Worm (Caenorhabditis elegans) whole organism, late embryonic: Measurements from ENCODE around the gene fbxb-20.
"Not testable (repeated sequence)": the region's sequence is repeated elsewhere in the genome, so short reads cannot be mapped to it uniquely, and the experiment has no call there.

Experiments
- ama-1 ChIP-seq: fragments of 150-350 bp; optimal IDR thresholded peaks from 2 replicates; lab custom pipeline; 2014
- lim-6 ChIP-seq: sonication (generic microtip); optimal IDR thresholded peaks from 2 replicates; lab custom pipeline; 2016; ENCODE audit warnings: missing genetic modification characterization, missing compliant biosample characterization
- nhr-11 ChIP-seq: fragments of 150-350 bp; optimal IDR thresholded peaks from 2 replicates; lab custom pipeline; 2014; ENCODE audit warnings: missing biosample characterization, missing genetic modification characterization
- pha-2 ChIP-seq: sonication (generic microtip); optimal IDR thresholded peaks from 2 replicates; lab custom pipeline; 2017; ENCODE audit warnings: mild to moderate bottlenecking, missing genetic modification characterization, missing compliant biosample characterization
- pha-4 ChIP-seq: fragments of 150-350 bp; optimal IDR thresholded peaks from 2 replicates; lab custom pipeline; 2018; ENCODE audit warnings: missing biosample characterization, missing genetic modification reagents, missing genetic modification characterization
- ref-2 ChIP-seq: sonication (generic microtip); optimal IDR thresholded peaks from 2 replicates; lab custom pipeline; 2016; ENCODE audit warnings: missing genetic modification characterization, missing compliant biosample characterization
- rnt-1 ChIP-seq: sonication (generic microtip); optimal IDR thresholded peaks from 2 replicates; lab custom pipeline; 2016; ENCODE audit warnings: missing genetic modification characterization, missing compliant biosample characterization
- sdc-2 ChIP-seq: sonication (generic microtip); optimal IDR thresholded peaks from 2 replicates; lab custom pipeline; 2016; ENCODE audit warnings: missing genotype, missing genetic modification characterization, missing compliant biosample characterization
- sox-4 ChIP-seq: sonication (generic microtip); optimal IDR thresholded peaks from 2 replicates; lab custom pipeline; 2017; ENCODE audit warnings: mild to moderate bottlenecking, missing genetic modification characterization, inconsistent platforms, missing compliant biosample characterization
- unc-86 ChIP-seq: sonication (generic microtip); optimal IDR thresholded peaks from 2 replicates; lab custom pipeline; 2016; ENCODE audit warnings: missing genetic modification characterization, missing compliant biosample characterization

DNA sequence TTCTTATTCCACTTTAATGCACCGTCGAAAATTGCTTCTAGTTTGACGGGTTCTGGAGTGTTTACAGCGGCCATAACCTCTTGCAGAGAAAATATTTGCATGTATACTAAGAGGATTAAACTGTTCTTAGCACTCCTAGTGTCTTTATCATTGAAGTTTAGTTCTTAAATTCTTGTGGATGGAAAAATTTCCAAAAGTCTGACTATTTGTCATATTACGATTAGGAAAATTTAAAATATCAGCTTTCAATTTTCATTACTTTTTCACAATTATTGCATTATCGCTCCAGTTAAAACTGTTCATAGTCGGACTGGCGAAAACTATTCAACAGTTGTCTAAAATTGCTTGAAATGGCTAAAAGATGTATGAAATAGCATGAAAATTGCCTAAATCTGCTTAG lies 10.5 kb upstream of the fbxb-20 start, which contains the start of gene ZC204.13:
- TF ChIP-seq rnt-1 (tag; lab: Kevin White, UChicago); nhr-11; pha-4 (tag; lab: Kevin White, UChicago); lim-6; ref-2; pha-2 (tag; lab: Kevin White, UChicago); unc-86 (tag; lab: Kevin White, UChicago); sdc-2 (tag; lab: Kevin White, UChicago); ama-1; sox-4 (tag; lab: Kevin White, UChicago): not testable (repeated sequence)
